Worm (Caenorhabditis elegans): ENCODE results near the gene Y17G9A.2.

DNA sequence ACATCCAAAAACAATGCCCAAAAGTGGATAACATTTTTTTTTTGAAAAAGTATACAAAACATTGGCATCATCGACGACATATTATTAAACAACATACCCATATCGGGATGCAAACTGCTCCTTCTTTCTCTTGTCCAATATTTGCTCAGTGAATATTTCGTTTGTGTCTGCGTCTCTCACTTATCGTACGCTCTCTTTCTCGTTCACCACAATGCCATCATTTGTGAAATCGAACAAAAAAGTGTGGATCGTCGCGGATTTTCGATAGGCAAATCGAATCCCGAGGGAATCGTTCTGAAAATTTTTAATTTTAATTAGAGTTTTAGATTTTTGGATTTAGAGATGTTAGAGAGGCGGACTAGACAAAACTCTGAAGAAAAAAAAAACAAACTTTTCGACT, 9.3 kb downstream of the Y17G9A.2 start, which contains the start of gene tat-2:
- no peak for TF ChIP-seq W03F9.2 (tag; optimal IDR thresholded peaks at IDR 0.05)
- no peak for TF ChIP-seq dao-5 (tag; optimal IDR thresholded peaks at IDR 0.05)
